Worm (Caenorhabditis elegans) whole organism, L1 larva: Measurements from ENCODE around the gene Y37E11AM.3.

Experiments
- C16A3.4 ChIP-seq: fragments of 150-350 bp; optimal IDR thresholded peaks from 2 replicates; lab custom pipeline; 2014; ENCODE audit warnings: missing biosample characterization, missing genetic modification characterization
- ces-1 ChIP-seq: fragments of 150-350 bp; optimal IDR thresholded peaks from 2 replicates; lab custom pipeline; 2014; ENCODE audit warnings: missing biosample characterization, missing genetic modification reagents, missing genetic modification characterization
- fkh-10 ChIP-seq: sonication (generic microtip); optimal IDR thresholded peaks from 2 replicates; lab custom pipeline; 2017; ENCODE audit warnings: missing biosample characterization, missing genetic modification reagents, missing genetic modification characterization
- fos-1 ChIP-seq: fragments of 150-350 bp; optimal IDR thresholded peaks from 2 replicates; lab custom pipeline; 2014; ENCODE audit warnings: missing biosample characterization, missing genetic modification characterization
- lin-14 ChIP-seq: fragments of 200-800 bp; sonication (Bioruptor generic); optimal IDR thresholded peaks from 2 replicates; lab custom pipeline; 2018; ENCODE audit warnings: mild to moderate bottlenecking, missing genetic modification characterization, moderate library complexity, missing compliant biosample characterization
- lsy-2 ChIP-seq, 2 experiments: fragments of 150-350 bp; optimal IDR thresholded peaks; 2 replicates each; lab custom pipeline; 2014; ENCODE audit warnings: missing biosample characterization in 2 of 2, missing genetic modification characterization in 2 of 2
- mep-1 ChIP-seq: fragments of 150-350 bp; optimal IDR thresholded peaks from 2 replicates; lab custom pipeline; 2014; ENCODE audit warnings: missing biosample characterization, missing genetic modification characterization
- nhr-12 ChIP-seq: sonication (generic microtip); optimal IDR thresholded peaks from 2 replicates; lab custom pipeline; 2017; ENCODE audit warnings: missing biosample characterization, missing genetic modification characterization
- nhr-237 ChIP-seq: fragments of 150-350 bp; optimal IDR thresholded peaks from 2 replicates; lab custom pipeline; 2014; ENCODE audit warnings: missing biosample characterization, missing genetic modification characterization
- nhr-77 ChIP-seq: fragments of 150-350 bp; optimal IDR thresholded peaks from 2 replicates; lab custom pipeline; 2014; ENCODE audit warnings: missing biosample characterization, missing genetic modification characterization
- nhr-84 ChIP-seq: sonication (generic microtip); optimal IDR thresholded peaks from 2 replicates; lab custom pipeline; 2017; ENCODE audit warnings: missing biosample characterization, missing genetic modification characterization
- snu-23 ChIP-seq: sonication (generic microtip); optimal IDR thresholded peaks from 2 replicates; lab custom pipeline; 2016; ENCODE audit warnings: missing genetic modification characterization, missing compliant biosample characterization
- unc-130 ChIP-seq: fragments of 150-350 bp; optimal IDR thresholded peaks from 2 replicates; lab custom pipeline; 2017; ENCODE audit warnings: missing biosample characterization, missing genetic modification characterization, inconsistent platforms
- unc-62 ChIP-seq: fragments of 150-350 bp; optimal IDR thresholded peaks from 2 replicates; lab custom pipeline; 2014; ENCODE audit warnings: missing biosample characterization, missing genetic modification reagents, missing genetic modification characterization

DNA sequence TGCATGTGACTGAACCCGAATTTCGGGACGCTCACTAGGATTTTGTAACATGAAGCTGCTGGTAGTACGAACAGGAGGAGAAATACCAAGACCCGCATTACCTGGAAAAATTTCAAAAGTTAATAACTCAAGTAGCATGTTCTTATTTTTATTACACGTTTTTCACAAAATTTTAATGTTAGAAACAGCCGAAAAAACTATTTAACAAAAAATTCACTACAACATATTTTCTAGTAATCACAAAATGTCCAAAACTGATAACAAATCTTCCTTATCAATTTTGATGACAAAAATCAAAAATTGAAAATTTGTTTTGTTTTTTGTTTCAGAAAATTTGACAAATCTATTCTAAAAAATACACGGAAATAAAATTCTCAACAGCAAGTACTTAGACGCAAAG lies 32.0 kb upstream of the Y37E11AM.3 start, which contains the start of gene ugt-45:
- no peak for TF ChIP-seq nhr-237 (tag; lab: Kevin White, UChicago)
- TF ChIP-seq nhr-84: no peak
- no peak for TF ChIP-seq lin-14 (GFP tag; lab: Kevin White, UChicago)
- no peak for TF ChIP-seq fos-1 (tag; lab: Kevin White, UChicago)
- TF ChIP-seq unc-62 (GFP tag; lab: Kevin White, UChicago): no peak
- TF ChIP-seq fkh-10: no peak
- no peak for TF ChIP-seq nhr-12 (tag; lab: Kevin White, UChicago)
- no peak for TF ChIP-seq mep-1
- TF ChIP-seq unc-130 (tag; lab: Kevin White, UChicago): no peak
- TF ChIP-seq nhr-77 (tag; lab: Kevin White, UChicago): no peak
- no peak for TF ChIP-seq snu-23 (GFP tag; lab: Kevin White, UChicago)
- no peak for TF ChIP-seq lsy-2 (tag; optimal IDR thresholded peaks at IDR 0.05; lab: Kevin White, UChicago)
- TF ChIP-seq C16A3.4: no peak
- TF ChIP-seq ces-1 (GFP tag; lab: Kevin White, UChicago): no peak
